Comparison of ENCODE assay signal across 5 fruit fly cellular contexts in genomic region chr2L:10408122-10408576, dm6.
TF ChIP-seq lines count a peak whose summit lies in the region.

Gene Ip259, plus strand, starts transcription at chr2L:10408352.
Gene RpS27A, plus strand, starts transcription at chr2L:10408352.

- TF ChIP-seq CTCF in whole organism, embryonic (GFP tag; optimal IDR thresholded peaks at IDR 0.05; lab: Kevin White, UChicago): no peak

TF ChIP-seq in whole organism, adult, 20 proteins besides CTCF, POLR2A, EP300 and RAD21 (continues in another document):
- TF ChIP-seq toe (GFP tag; optimal IDR thresholded peaks at IDR 0.05; lab: Kevin White, UChicago) (no peak), ovo (GFP tag; optimal IDR thresholded peaks at IDR 0.05; lab: Kevin White, UChicago) (no peak), Mnt (GFP tag; optimal IDR thresholded peaks at IDR 0.05; lab: Kevin White, UChicago) (peak; percentile 90), CG11617 (GFP tag; optimal IDR thresholded peaks at IDR 0.05; lab: Kevin White, UChicago) (peak; percentile 86), CG1620 (GFP tag; optimal IDR thresholded peaks at IDR 0.05; lab: Kevin White, UChicago) (peak; percentile 83), Clk (GFP tag; optimal IDR thresholded peaks at IDR 0.05; lab: Kevin White, UChicago) (peak; percentile 74), cnc (optimal IDR thresholded peaks at IDR 0.05; lab: Kevin White, UChicago) (no peak), CG12768 (GFP tag; optimal IDR thresholded peaks at IDR 0.05; lab: Kevin White, UChicago) (peak; percentile 80), CG5204 (GFP tag; optimal IDR thresholded peaks at IDR 0.05; lab: Kevin White, UChicago) (no peak), pad (GFP tag; optimal IDR thresholded peaks at IDR 0.05; lab: Kevin White, UChicago) (peak; percentile 64), CG33017 (tag; optimal IDR thresholded peaks at IDR 0.05; lab: Kevin White, UChicago) (peak; percentile 59), tj (GFP tag; optimal IDR thresholded peaks at IDR 0.05; lab: Kevin White, UChicago) (peak; percentile 53), CG14711 (tag; optimal IDR thresholded peaks at IDR 0.05; lab: Kevin White, UChicago) (peak; percentile 60), kay (GFP tag; lab: Kevin White, UChicago; ENCODE audit: borderline replicate concordance) (peak; percentile 54), CG7045 (GFP tag; optimal IDR thresholded peaks at IDR 0.05; lab: Kevin White, UChicago) (peak; percentile 80), Crg-1 (GFP tag; optimal IDR thresholded peaks at IDR 0.05; lab: Kevin White, UChicago) (peak; percentile 83), cic (GFP tag; optimal IDR thresholded peaks at IDR 0.05; lab: Kevin White, UChicago) (no peak), bab1 (GFP tag; optimal IDR thresholded peaks at IDR 0.05; lab: Kevin White, UChicago) (peak; percentile 73)

TF ChIP-seq in whole organism, embryonic, 481 proteins besides CTCF, POLR2A, EP300 and RAD21 (continues in another document):
- TF ChIP-seq bigmax (GFP tag; optimal IDR thresholded peaks at IDR 0.05; lab: Kevin White, UChicago) (no peak), Atf6 (GFP tag; IDR thresholded peaks at IDR 0.05; lab: Robert Waterston, UW) (peak; percentile 66), pita (GFP tag; optimal IDR thresholded peaks at IDR 0.05; lab: Kevin White, UChicago) (no peak), aop (GFP tag; IDR thresholded peaks at IDR 0.05; lab: Robert Waterston, UW) (no peak), CG10431 (GFP tag; optimal IDR thresholded peaks at IDR 0.05; lab: Kevin White, UChicago) (peak; percentile 63), shn (GFP tag; optimal IDR thresholded peaks at IDR 0.05; lab: Kevin White, UChicago) (peak; percentile 70), CG4707 (GFP tag; optimal IDR thresholded peaks at IDR 0.05; lab: Kevin White, UChicago) (peak; percentile 79), salm (tag; optimal IDR thresholded peaks at IDR 0.05; lab: Kevin White, UChicago) (peak; percentile 21), GATAe (GFP tag; conservative IDR thresholded peaks at IDR 0.05; lab: Robert Waterston, UW) (no peak), CG15073 (GFP tag; optimal IDR thresholded peaks at IDR 0.05; lab: Kevin White, UChicago) (no peak), CG31365 (tag; optimal IDR thresholded peaks at IDR 0.05; lab: Kevin White, UChicago) (peak; percentile 42), gsb (GFP tag; IDR thresholded peaks at IDR 0.05; lab: Robert Waterston, UW) (peak; percentile 40), CG42726 (GFP tag; IDR thresholded peaks at IDR 0.05; lab: Robert Waterston, UW; ENCODE audit: partially characterized antibody) (peak; percentile 30; the same call in 1 of the 2 replicates), CG3847 (GFP tag; IDR thresholded peaks at IDR 0.05; lab: Robert Waterston, UW) (peak; percentile 78), CG5180 (GFP tag; optimal IDR thresholded peaks at IDR 0.05; lab: Kevin White, UChicago) (peak; percentile 46), ken (GFP tag; IDR thresholded peaks at IDR 0.05; lab: Robert Waterston, UW) (peak; percentile 77), CG2678 (tag; optimal IDR thresholded peaks at IDR 0.05; lab: Kevin White, UChicago) (no peak), CG14860 (GFP tag; IDR thresholded peaks at IDR 0.05; lab: Robert Waterston, UW; ENCODE audit: partially characterized antibody) (no peak)

TF ChIP-seq in whole organism, prepupa, 60 proteins besides CTCF, POLR2A, EP300 and RAD21 (continues in another document):
- no peak for TF ChIP-seq Hr38 (GFP tag; optimal IDR thresholded peaks at IDR 0.05; lab: Kevin White, UChicago)
- TF ChIP-seq CG3032 (tag; optimal IDR thresholded peaks at IDR 0.05; lab: Kevin White, UChicago): peak; percentile 62
- no peak for TF ChIP-seq eg (GFP tag; IDR thresholded peaks at IDR 0.05; lab: Robert Waterston, UW)
- peak; percentile 47 for TF ChIP-seq Sox15 (GFP tag; optimal IDR thresholded peaks at IDR 0.05; lab: Kevin White, UChicago)
- peak; percentile 61 for TF ChIP-seq CG9139 (GFP tag; optimal IDR thresholded peaks at IDR 0.05; lab: Kevin White, UChicago)
- peak; percentile 70 for TF ChIP-seq acj6 (GFP tag; optimal IDR thresholded peaks at IDR 0.05; lab: Kevin White, UChicago)
- TF ChIP-seq CG4318 (GFP tag; optimal IDR thresholded peaks at IDR 0.05; lab: Kevin White, UChicago): no peak
- TF ChIP-seq esn (GFP tag; optimal IDR thresholded peaks at IDR 0.05; lab: Kevin White, UChicago): peak; percentile 85
- TF ChIP-seq CG32006 (GFP tag; optimal IDR thresholded peaks at IDR 0.05; lab: Kevin White, UChicago): no peak
- peak; percentile 61 for TF ChIP-seq Blimp-1 (GFP tag; optimal IDR thresholded peaks at IDR 0.05; lab: Kevin White, UChicago)
- peak; percentile 60 for TF ChIP-seq CG8319 (GFP tag; optimal IDR thresholded peaks at IDR 0.05; lab: Kevin White, UChicago)
- no peak for TF ChIP-seq pdm3 (GFP tag; optimal IDR thresholded peaks at IDR 0.05; lab: Kevin White, UChicago)
- TF ChIP-seq achi (GFP tag; optimal IDR thresholded peaks at IDR 0.05; lab: Kevin White, UChicago): no peak
- TF ChIP-seq CG8632 (GFP tag; optimal IDR thresholded peaks at IDR 0.05; lab: Kevin White, UChicago): peak; percentile 32
- TF ChIP-seq CG15336 (GFP tag; IDR thresholded peaks at IDR 0.05; lab: Robert Waterston, UW): no peak
- no peak for TF ChIP-seq CG1621 (tag; optimal IDR thresholded peaks at IDR 0.05; lab: Kevin White, UChicago)
- TF ChIP-seq fkh (GFP tag; optimal IDR thresholded peaks at IDR 0.05; lab: Kevin White, UChicago): peak; percentile 59
- TF ChIP-seq fd85E (GFP tag; optimal IDR thresholded peaks at IDR 0.05; lab: Kevin White, UChicago): peak; percentile 63
- TF ChIP-seq Hr4 (GFP tag; optimal IDR thresholded peaks at IDR 0.05; lab: Kevin White, UChicago): peak; percentile 2
- TF ChIP-seq Ets96B (tag; optimal IDR thresholded peaks at IDR 0.05; lab: Kevin White, UChicago): peak; percentile 37

TF ChIP-seq in whole organism, pupa, 21 proteins besides CTCF, POLR2A, EP300 and RAD21:
- TF ChIP-seq CG14655 (GFP tag; optimal IDR thresholded peaks at IDR 0.05; lab: Kevin White, UChicago) (no peak), CG10348 (GFP tag; IDR thresholded peaks at IDR 0.05; lab: Robert Waterston, UW) (no peak), CG15710 (tag; optimal IDR thresholded peaks at IDR 0.05; lab: Kevin White, UChicago) (peak; percentile 62), CG4496 (GFP tag; IDR thresholded peaks at IDR 0.05; lab: Robert Waterston, UW) (peak; percentile 83; the same call in 2 of the 3 replicates), Ets98B (GFP tag; IDR thresholded peaks at IDR 0.05; lab: Robert Waterston, UW) (no peak), CG8301 (tag; optimal IDR thresholded peaks at IDR 0.05; lab: Kevin White, UChicago) (no peak), CG9948 (tag; optimal IDR thresholded peaks at IDR 0.05; lab: Kevin White, UChicago) (no peak), fd96Ca (GFP tag; IDR thresholded peaks at IDR 0.05; lab: Robert Waterston, UW) (no peak), rn (GFP tag; IDR thresholded peaks at IDR 0.05; lab: Robert Waterston, UW) (no peak), CG8159 (tag; optimal IDR thresholded peaks at IDR 0.05; lab: Kevin White, UChicago) (no peak), CG34367 (tag; optimal IDR thresholded peaks at IDR 0.05; lab: Kevin White, UChicago) (peak; percentile 67), gl (tag; optimal IDR thresholded peaks at IDR 0.05; lab: Kevin White, UChicago) (peak; percentile 52), Pif1B (GFP tag; optimal IDR thresholded peaks at IDR 0.05; lab: Kevin White, UChicago) (no peak), CG32121 (GFP tag; IDR thresholded peaks at IDR 0.05; lab: Robert Waterston, UW) (peak; percentile 50; the same call in 1 of the 2 replicates), CG17806 (tag; optimal IDR thresholded peaks at IDR 0.05; lab: Kevin White, UChicago) (peak; percentile 20), EcR (GFP tag; optimal IDR thresholded peaks at IDR 0.05; lab: Kevin White, UChicago) (no peak), Pif1A (GFP tag; optimal IDR thresholded peaks at IDR 0.05; lab: Kevin White, UChicago) (no peak), CG12605 (GFP tag; IDR thresholded peaks at IDR 0.05; lab: Robert Waterston, UW) (no peak), D1 (tag; optimal IDR thresholded peaks at IDR 0.05; lab: Kevin White, UChicago) (no peak), CG13204 (GFP tag; optimal IDR thresholded peaks at IDR 0.05; lab: Kevin White, UChicago) (no peak), Snoo (tag; optimal IDR thresholded peaks at IDR 0.05; lab: Kevin White, UChicago) (peak; percentile 85)

TF ChIP-seq in whole organism, wandering third instar larva, 38 proteins besides CTCF, POLR2A, EP300 and RAD21 (continues in another document):
- TF ChIP-seq jim (GFP tag; optimal IDR thresholded peaks at IDR 0.05; lab: Kevin White, UChicago): no peak
- TF ChIP-seq sage (GFP tag; optimal IDR thresholded peaks at IDR 0.05; lab: Kevin White, UChicago): peak; percentile 39
- no peak for TF ChIP-seq lola (GFP tag; optimal IDR thresholded peaks at IDR 0.05; lab: Kevin White, UChicago)
- peak; percentile 70 for TF ChIP-seq Myc (optimal IDR thresholded peaks at IDR 0.05; lab: Kevin White, UChicago)
- no peak for TF ChIP-seq sv (GFP tag; optimal IDR thresholded peaks at IDR 0.05; lab: Kevin White, UChicago)
- TF ChIP-seq CrebA (GFP tag; optimal IDR thresholded peaks at IDR 0.05; lab: Kevin White, UChicago; ENCODE audit: borderline replicate concordance): no peak
- peak; percentile 38 for TF ChIP-seq Jra (GFP tag; optimal IDR thresholded peaks at IDR 0.05; lab: Kevin White, UChicago)
- peak; percentile 22 for TF ChIP-seq brk (GFP tag; optimal IDR thresholded peaks at IDR 0.05; lab: Kevin White, UChicago)
- TF ChIP-seq Sp1 (GFP tag; optimal IDR thresholded peaks at IDR 0.05; lab: Kevin White, UChicago): peak; percentile 79
- TF ChIP-seq Mio (GFP tag; optimal IDR thresholded peaks at IDR 0.05; lab: Kevin White, UChicago): peak; percentile 24
- peak; percentile 68 for TF ChIP-seq HLH106 (tag; optimal IDR thresholded peaks at IDR 0.05; lab: Kevin White, UChicago)
- no peak for TF ChIP-seq Rel (GFP tag; optimal IDR thresholded peaks at IDR 0.05; lab: Kevin White, UChicago)
- no peak for TF ChIP-seq Rel (tag; optimal IDR thresholded peaks at IDR 0.05; lab: Kevin White, UChicago)
- TF ChIP-seq dsf (GFP tag; optimal IDR thresholded peaks at IDR 0.05; lab: Kevin White, UChicago; ENCODE audit: borderline replicate concordance): peak; percentile 26
- TF ChIP-seq dl (GFP tag; optimal IDR thresholded peaks at IDR 0.05; lab: Kevin White, UChicago; ENCODE audit: insufficient read depth in 1 of 2, partially characterized antibody in 2 of 2): no peak
- TF ChIP-seq Hr83 (GFP tag; optimal IDR thresholded peaks at IDR 0.05; lab: Kevin White, UChicago; ENCODE audit: poor library complexity, severe bottlenecking): peak; percentile 86
- peak; percentile 53 for TF ChIP-seq N (GFP tag; optimal IDR thresholded peaks at IDR 0.05; lab: Kevin White, UChicago)
- TF ChIP-seq tai (GFP tag; optimal IDR thresholded peaks at IDR 0.05; lab: Kevin White, UChicago): peak; percentile 66
- TF ChIP-seq Dfd (GFP tag; optimal IDR thresholded peaks at IDR 0.05; lab: Kevin White, UChicago): no peak
- TF ChIP-seq fru (GFP tag; optimal IDR thresholded peaks at IDR 0.05; lab: Kevin White, UChicago): no peak
- peak in 1 of 2 experiments; percentile 2 for TF ChIP-seq foxo (GFP tag; optimal IDR thresholded peaks at IDR 0.05; lab: Kevin White, UChicago)
- peak; percentile 55 for TF ChIP-seq CG32264 (GFP tag; optimal IDR thresholded peaks at IDR 0.05; lab: Kevin White, UChicago)
- no peak for TF ChIP-seq pan (optimal IDR thresholded peaks at IDR 0.05; lab: Kevin White, UChicago)
- TF ChIP-seq Hr78 (GFP tag; optimal IDR thresholded peaks at IDR 0.05; lab: Kevin White, UChicago): no peak
